Worm (Caenorhabditis elegans): ENCODE measurements around the gene fbxa-59.
A peak's percentile ranks its signal among the peaks of the same experiment; 100 is the strongest.

Gene fbxa-59

DNA sequence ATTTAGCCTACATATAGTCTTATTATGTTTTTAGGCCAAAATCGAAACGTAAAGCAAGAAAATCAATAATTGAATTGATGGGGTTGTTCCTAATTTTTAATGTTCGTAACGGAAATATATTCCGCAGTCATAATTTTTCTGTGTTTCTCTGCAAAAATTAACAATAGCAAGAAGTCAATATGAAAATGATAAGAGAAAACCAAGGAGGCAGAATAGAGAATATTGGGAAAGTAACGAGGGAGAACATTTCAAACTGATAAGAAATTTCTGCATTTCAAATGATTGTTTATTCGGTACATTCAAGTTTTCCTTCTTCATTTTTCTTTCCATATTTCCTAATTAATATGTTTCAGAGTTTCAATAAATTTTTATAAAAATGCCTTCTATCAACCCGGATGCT is 12.7 kb upstream of the fbxa-59 start, which contains the start of gene fbxa-54:
Gene fbxa-54 (plus strand): TSS at position 354 of the 400 bp plus-strand sequence.
- TF ChIP-seq ceh-16 (tag; optimal IDR thresholded peaks at IDR 0.05) (no peak), gmeb-1 (tag; optimal IDR thresholded peaks at IDR 0.05) (peak; percentile 9), fos-1 (tag; optimal IDR thresholded peaks at IDR 0.05) (peak; percentile 84)

ce11 chrIII:954553-954952 is 11.3 kb upstream of the fbxa-59 start, which contains the start of the genes T12B5.15 and T12B5.14:
T12B5.15 (minus strand) TSS chrIII:954653.
T12B5.14 (plus strand) TSS chrIII:954873.
- TF ChIP-seq sma-3 (GFP tag; optimal IDR thresholded peaks at IDR 0.05) (no peak), ceh-16 (tag; optimal IDR thresholded peaks at IDR 0.05) (no peak), nhr-77 (tag; optimal IDR thresholded peaks at IDR 0.05) (no peak), dmd-4 (tag; optimal IDR thresholded peaks at IDR 0.05) (no peak), peb-1 (tag; optimal IDR thresholded peaks at IDR 0.05) (no peak)

- TF ChIP-seq gmeb-1 (tag; optimal IDR thresholded peaks at IDR 0.05) (peak; percentile 31), lin-13 (GFP tag; optimal IDR thresholded peaks at IDR 0.05) (no peak), nhr-237 (tag; optimal IDR thresholded peaks at IDR 0.05) (no peak), C34F6.9 (tag; optimal IDR thresholded peaks at IDR 0.05) (peak; percentile 21), mbf-1 (tag; optimal IDR thresholded peaks at IDR 0.05) (no peak), sma-3 (GFP tag; optimal IDR thresholded peaks at IDR 0.05) (no peak), blmp-1 (tag; optimal IDR thresholded peaks at IDR 0.05; ENCODE audit: insufficient read depth) (no peak), fos-1 (tag; optimal IDR thresholded peaks at IDR 0.05) (no peak)
Measured at ce11 chrIII:952184-952583, 8.9 kb upstream of the fbxa-59 start, which contains the start of gene fbxa-10. fbxa-10 (plus strand) TSS chrIII:952390.

DNA sequence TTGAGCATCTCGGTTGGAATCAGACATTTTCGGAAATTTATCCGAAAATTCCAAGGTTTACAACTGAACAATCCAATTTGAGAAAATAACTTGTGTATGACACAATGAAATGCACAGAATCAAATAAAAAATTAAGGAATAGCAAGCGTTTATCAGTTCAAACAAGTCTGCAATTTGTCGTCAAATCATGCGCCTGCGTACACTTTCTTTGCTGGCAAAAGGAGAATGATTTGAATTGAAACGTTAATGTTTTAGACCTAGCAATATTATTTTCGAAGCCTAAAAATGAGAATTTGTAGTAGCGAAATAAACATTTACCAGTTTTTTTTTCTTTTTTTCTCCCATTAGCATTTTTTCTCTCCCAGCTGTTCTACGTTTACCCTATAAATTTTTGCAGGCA is 7.2 kb upstream of the fbxa-59 start, which contains the start of the genes fbxa-67 and fbxa-11:
Gene fbxa-67 (minus strand): TSS at position 199 of the 400 bp plus-strand sequence.
Gene fbxa-11 (plus strand): TSS at position 398 of the 400 bp plus-strand sequence.
- TF ChIP-seq unc-55 (GFP tag; optimal IDR thresholded peaks at IDR 0.05) (peak; percentile 59), nhr-6 (tag; optimal IDR thresholded peaks at IDR 0.05) (no peak), nhr-77 (tag; optimal IDR thresholded peaks at IDR 0.05) (no peak), elt-3 (tag; optimal IDR thresholded peaks at IDR 0.05) (no peak), mab-5 (tag; optimal IDR thresholded peaks at IDR 0.05) (no peak), ceh-82 (tag; optimal IDR thresholded peaks at IDR 0.05) (no peak), lin-13 (GFP tag; optimal IDR thresholded peaks at IDR 0.05) (peak; percentile 2), snpc-4 (tag; optimal IDR thresholded peaks at IDR 0.05) (no peak), ceh-16 (tag; optimal IDR thresholded peaks at IDR 0.05) (no peak), ztf-11 (tag; optimal IDR thresholded peaks at IDR 0.05) (no peak), R02D3.7 (tag; optimal IDR thresholded peaks at IDR 0.05) (no peak), nhr-21 (tag; optimal IDR thresholded peaks at IDR 0.05) (no peak), mbf-1 (tag; optimal IDR thresholded peaks at IDR 0.05) (no peak), nhr-237 (tag; optimal IDR thresholded peaks at IDR 0.05) (no peak), gmeb-1 (tag; optimal IDR thresholded peaks at IDR 0.05) (no peak), unc-39 (tag; optimal IDR thresholded peaks at IDR 0.05) (no peak), F13H6.1 (tag; optimal IDR thresholded peaks at IDR 0.05) (no peak), nhr-12 (tag; optimal IDR thresholded peaks at IDR 0.05) (no peak), zag-1 (tag; optimal IDR thresholded peaks at IDR 0.05) (no peak), lsy-2 (tag; optimal IDR thresholded peaks at IDR 0.05) (peak in 1 of 2 experiments; percentile 54), aly-2 (tag; optimal IDR thresholded peaks at IDR 0.05) (no peak), mdl-1 (tag; optimal IDR thresholded peaks at IDR 0.05) (no peak), C34F6.9 (tag; optimal IDR thresholded peaks at IDR 0.05) (peak; percentile 39), nhr-25 (tag; optimal IDR thresholded peaks at IDR 0.05) (no peak), ztf-1 (GFP tag; conservative IDR thresholded peaks at IDR 0.05) (no peak), alr-1 (tag; optimal IDR thresholded peaks at IDR 0.05) (no peak), nhr-23 (tag; optimal IDR thresholded peaks at IDR 0.05) (no peak), skn-1 (tag; optimal IDR thresholded peaks at IDR 0.05) (no peak), fos-1 (tag; optimal IDR thresholded peaks at IDR 0.05) (no peak), sma-9 (GFP tag; optimal IDR thresholded peaks at IDR 0.05) (no peak), sma-9 (tag; optimal IDR thresholded peaks at IDR 0.05) (no peak), egl-27 (tag; optimal IDR thresholded peaks at IDR 0.05) (no peak), lin-11 (tag; optimal IDR thresholded peaks at IDR 0.05) (no peak), lin-39 (tag; optimal IDR thresholded peaks at IDR 0.05) (no peak)
